Fruit fly (Drosophila melanogaster) whole organism: ENCODE measurements around the gene CG45492.
"Not testable (repeated sequence)": the region's sequence is repeated elsewhere in the genome, so short reads cannot be mapped to it uniquely, and the experiment has no call there.

Source experiments
- CG8478 ChIP-seq: fragments of >200 bp; optimal IDR thresholded peaks from 2 replicates; lab custom pipeline; 2018; ENCODE audit warnings: inconsistent platforms
- Dll ChIP-seq: fragments of >200 bp; optimal IDR thresholded peaks from 2 replicates; lab custom pipeline; 2017
- EcR ChIP-seq, 2 experiments: fragments of >200 bp; optimal IDR thresholded peaks; 2 replicates each; lab custom pipeline; 2017; ENCODE audit warnings: missing biosample characterization in 2 of 2, missing genetic modification characterization in 2 of 2, missing genetic modification reagents in 2 of 2
- pan ChIP-seq: fragments of >200 bp; optimal IDR thresholded peaks from 2 replicates; lab custom pipeline; 2017
- psq ChIP-seq: fragments of >200 bp; optimal IDR thresholded peaks from 2 replicates; lab custom pipeline; 2017
- usp ChIP-seq: fragments of >200 bp; optimal IDR thresholded peaks from 2 replicates; lab custom pipeline; 2017; ENCODE audit warnings: missing biosample characterization, missing genetic modification characterization, mixed read lengths

DNA sequence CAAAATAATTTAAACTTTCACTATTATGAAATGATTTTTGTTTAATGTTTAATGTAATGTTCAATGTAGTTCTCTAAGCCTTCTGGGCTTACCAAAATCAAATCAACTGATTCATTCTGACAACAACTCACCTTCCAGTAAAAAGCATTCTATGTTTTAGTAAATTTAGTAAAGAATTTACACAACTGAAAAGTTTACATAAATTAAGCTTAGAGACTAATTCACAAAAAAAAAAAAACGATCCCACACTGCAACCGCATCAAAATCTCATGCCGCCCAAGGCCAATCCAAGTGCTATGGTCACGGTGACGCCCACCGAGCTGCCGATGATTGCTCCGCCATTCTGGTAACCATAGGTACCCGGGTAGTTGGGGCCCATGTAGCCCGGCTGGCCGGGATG, 33.9 kb downstream of the CG45492 start, which contains the start of gene CG45486:
- TF ChIP-seq psq (lab: Kevin White, UChicago); pan (lab: Kevin White, UChicago); EcR (GFP tag; optimal IDR thresholded peaks at IDR 0.05; lab: Kevin White, UChicago); CG8478 (lab: Kevin White, UChicago); usp (GFP tag; lab: Kevin White, UChicago); Dll (lab: Kevin White, UChicago): not testable (repeated sequence)
